Worm (Caenorhabditis elegans): ENCODE data around the gene rpl-9.

ce11 chrIII:7533012-7533411 is 39.6 kb downstream of the rpl-9 start:
- TF ChIP-seq ref-1 (GFP tag; conservative IDR thresholded peaks at IDR 0.05) (no peak), ztf-23 (GFP tag; IDR thresholded peaks at IDR 0.05) (no peak), flt-1 (GFP tag; IDR thresholded peaks at IDR 0.05) (no peak), cog-1 (tag; optimal IDR thresholded peaks at IDR 0.05) (no peak), klf-2 (GFP tag; conservative IDR thresholded peaks at IDR 0.05) (no peak), med-1 (GFP tag; optimal IDR thresholded peaks at IDR 0.05; ENCODE audit: insufficient read depth) (no peak), T22C8.4 (GFP tag; IDR thresholded peaks at IDR 0.05) (no peak)
